Fruit fly (Drosophila melanogaster): Measurements from ENCODE around the gene cDIP.

cDIP gene

DNA sequence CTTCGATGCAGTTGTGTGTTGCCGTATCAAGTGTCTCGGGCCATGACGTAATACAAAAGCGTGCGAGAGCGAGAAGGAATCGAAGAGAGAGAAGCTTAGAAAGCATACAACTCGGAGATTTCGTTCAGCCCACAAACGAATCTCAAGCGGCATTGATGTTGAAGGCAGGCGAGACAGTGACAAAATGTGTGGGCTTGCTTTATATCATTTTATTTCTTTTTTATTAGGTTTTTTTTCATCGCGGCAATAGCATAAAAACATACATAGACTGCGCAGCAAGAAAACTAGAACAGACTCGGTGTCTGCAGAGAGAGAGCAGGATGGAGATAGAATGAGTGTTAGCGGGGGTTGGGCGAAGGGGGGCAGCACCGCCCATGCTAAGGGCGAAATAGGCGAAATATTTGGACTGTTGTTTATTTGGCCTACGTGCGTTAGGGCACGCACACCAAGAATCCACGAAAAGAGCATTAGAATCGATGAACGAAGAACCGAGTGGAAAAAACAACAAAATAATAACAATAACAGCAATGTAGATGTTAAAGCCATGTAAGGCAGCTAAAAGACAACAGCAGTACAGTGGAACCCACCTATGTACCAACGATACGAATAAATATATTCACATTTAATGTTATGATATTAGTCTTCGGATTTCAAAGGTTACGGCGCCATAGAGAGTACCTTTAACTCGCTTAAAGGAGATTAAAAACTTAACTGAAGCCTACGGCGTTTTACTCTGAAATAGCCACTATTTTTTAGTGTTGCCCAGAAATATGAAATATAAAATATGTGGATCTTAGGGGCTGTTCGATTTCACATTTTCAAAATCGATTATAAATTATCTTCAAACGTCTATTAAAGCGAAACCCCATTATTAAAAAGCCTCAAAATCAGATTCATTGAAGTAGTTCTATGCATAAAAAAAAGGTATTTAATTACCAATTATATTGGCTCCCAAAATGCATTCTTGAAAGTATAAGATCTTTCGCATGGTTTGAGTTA is 26.8 kb upstream of the cDIP start (continued):
- peak; percentile 32 for TF ChIP-seq CG4424 (GFP tag; optimal IDR thresholded peaks at IDR 0.05)
- TF ChIP-seq fd64A (GFP tag; optimal IDR thresholded peaks at IDR 0.05) = no peak
- TF ChIP-seq CG18764 (GFP tag; optimal IDR thresholded peaks at IDR 0.05) = no peak
- peak; percentile 36 for TF ChIP-seq CG10209 (GFP tag; optimal IDR thresholded peaks at IDR 0.05)
- no peak for TF ChIP-seq lov (optimal IDR thresholded peaks at IDR 0.05)
- no peak for TF ChIP-seq lov (GFP tag; IDR thresholded peaks at IDR 0.05)
- no peak for TF ChIP-seq bigmax (GFP tag; optimal IDR thresholded peaks at IDR 0.05)
- TF ChIP-seq eve (GFP tag; optimal IDR thresholded peaks at IDR 0.05) = peak in 1 of 2 experiments; percentile 62
- no peak for TF ChIP-seq Opbp (GFP tag; IDR thresholded peaks at IDR 0.05; ENCODE audit: partially characterized antibody)
- no peak for TF ChIP-seq gcm2 (GFP tag; optimal IDR thresholded peaks at IDR 0.05)
- TF ChIP-seq CTCF (GFP tag; optimal IDR thresholded peaks at IDR 0.05) = no peak
- TF ChIP-seq CG1603 (tag; optimal IDR thresholded peaks at IDR 0.05) = no peak
- no peak for TF ChIP-seq CG6683 (GFP tag; optimal IDR thresholded peaks at IDR 0.05)
- TF ChIP-seq nerfin-2 (GFP tag; IDR thresholded peaks at IDR 0.05; ENCODE audit: partially characterized antibody) = no peak
- no peak for TF ChIP-seq BtbVII (GFP tag; optimal IDR thresholded peaks at IDR 0.05)
- TF ChIP-seq ci (GFP tag; IDR thresholded peaks at IDR 0.05) = peak; percentile 38; the same call in 2 of the 3 replicates
- no peak for TF ChIP-seq aop (GFP tag; IDR thresholded peaks at IDR 0.05)
- 0 out of 3 replicates have a peak, but pooled peaks have one; percentile 39 for TF ChIP-seq Dbx (GFP tag; IDR thresholded peaks at IDR 0.05)
- TF ChIP-seq HmgZ (tag; optimal IDR thresholded peaks at IDR 0.05) = no peak
- TF ChIP-seq ro (GFP tag; IDR thresholded peaks at IDR 0.05) = no peak
- no peak for TF ChIP-seq sc (optimal IDR thresholded peaks at IDR 0.05)
- no peak for TF ChIP-seq sc (GFP tag; optimal IDR thresholded peaks at IDR 0.05)
- TF ChIP-seq Poxn (GFP tag; IDR thresholded peaks at IDR 0.05) = no peak
- TF ChIP-seq MBD-R2 (GFP tag; IDR thresholded peaks at IDR 0.05) = no peak; the same call in 1 of the 2 replicates
- peak; percentile 34 for TF ChIP-seq mirr (GFP tag; optimal IDR thresholded peaks at IDR 0.05)
- peak; percentile 80 for TF ChIP-seq CG17361 (GFP tag; IDR thresholded peaks at IDR 0.05)
- TF ChIP-seq yki (optimal IDR thresholded peaks at IDR 0.05) = no peak
- no peak for TF ChIP-seq CG34224 (GFP tag; IDR thresholded peaks at IDR 0.05; ENCODE audit: partially characterized antibody)
- TF ChIP-seq CG11696 (GFP tag; IDR thresholded peaks at IDR 0.05) = no peak
- no peak for TF ChIP-seq pzg (GFP tag; optimal IDR thresholded peaks at IDR 0.05)
- TF ChIP-seq CG16815 (GFP tag; optimal IDR thresholded peaks at IDR 0.05) = peak; percentile 2
- no peak for TF ChIP-seq Sry-δ (GFP tag; optimal IDR thresholded peaks at IDR 0.05)
- TF ChIP-seq NFAT (GFP tag; IDR thresholded peaks at IDR 0.05) = 0 out of 2 replicates have a peak, but pooled peaks have one; percentile 37
- peak; percentile 37 for TF ChIP-seq zfh2 (GFP tag; optimal IDR thresholded peaks at IDR 0.05)
- no peak for TF ChIP-seq knrl (GFP tag; IDR thresholded peaks at IDR 0.05; ENCODE audit: partially characterized antibody)
- no peak for TF ChIP-seq btn (GFP tag; optimal IDR thresholded peaks at IDR 0.05)
- TF ChIP-seq Jarid2 (GFP tag; optimal IDR thresholded peaks at IDR 0.05) = no peak
- TF ChIP-seq CG12659 (GFP tag; optimal IDR thresholded peaks at IDR 0.05) = peak; percentile 57
- TF ChIP-seq ewg (GFP tag; optimal IDR thresholded peaks at IDR 0.05) = no peak
- TF ChIP-seq Med (GFP tag) = no peak
- no peak for TF ChIP-seq Lhr (GFP tag; optimal IDR thresholded peaks at IDR 0.05)
- TF ChIP-seq nmo (GFP tag; optimal IDR thresholded peaks at IDR 0.05) = peak; percentile 17
- no peak for TF ChIP-seq CG34376 (GFP tag; optimal IDR thresholded peaks at IDR 0.05)
- no peak for TF ChIP-seq Lpt (GFP tag; optimal IDR thresholded peaks at IDR 0.05)
- no peak for TF ChIP-seq CG2129 (GFP tag; IDR thresholded peaks at IDR 0.05; ENCODE audit: partially characterized antibody)
- TF ChIP-seq CG32767 (GFP tag; IDR thresholded peaks at IDR 0.05) = 0 out of 2 replicates have a peak, but pooled peaks have one; percentile 17
- TF ChIP-seq Nf-YC (tag; optimal IDR thresholded peaks at IDR 0.05) = peak; percentile 27
- peak; percentile 51; the same call in 1 of the 2 replicates for TF ChIP-seq Rfx (GFP tag; IDR thresholded peaks at IDR 0.05)
- TF ChIP-seq NC2α (GFP tag; optimal IDR thresholded peaks at IDR 0.05) = no peak
- peak; percentile 69; the same call in 1 of the 3 replicates for TF ChIP-seq CG11456 (GFP tag; IDR thresholded peaks at IDR 0.05)

All from whole organism, embryonic.